Worm (Caenorhabditis elegans): Measurements from ENCODE around the gene jmjd-2.

- no peak for TF ChIP-seq W03F9.2 (tag; optimal IDR thresholded peaks at IDR 0.05)
- no peak for TF ChIP-seq him-1 (tag; optimal IDR thresholded peaks at IDR 0.05)
- TF ChIP-seq dao-5 (tag; optimal IDR thresholded peaks at IDR 0.05): no peak
Observed at ce11 chrII:14247748-14248502, 4.5 kb upstream of the jmjd-2 start.
